Worm (Caenorhabditis elegans) whole organism, L3 larva: Measurements from ENCODE around the gene F40E10.5.

Source experiments
- R02D3.7 ChIP-seq: fragments of 150-350 bp; optimal IDR thresholded peaks from 2 replicates; lab custom pipeline; 2014; ENCODE audit warnings: missing biosample characterization, missing genetic modification characterization
- ZK546.5 ChIP-seq: sonication (generic microtip); optimal IDR thresholded peaks from 2 replicates; lab custom pipeline; 2017; ENCODE audit warnings: missing biosample characterization, missing genetic modification characterization
- ceh-28 ChIP-seq: fragments of 150-350 bp; optimal IDR thresholded peaks from 2 replicates; lab custom pipeline; 2014; ENCODE audit warnings: missing biosample characterization, missing genetic modification reagents, missing genetic modification characterization
- ceh-82 ChIP-seq: fragments of 150-350 bp; optimal IDR thresholded peaks from 2 replicates; lab custom pipeline; 2014; ENCODE audit warnings: missing biosample characterization, missing genetic modification characterization
- ceh-9 ChIP-seq: sonication (generic microtip); optimal IDR thresholded peaks from 2 replicates; lab custom pipeline; 2018; ENCODE audit warnings: missing biosample characterization, missing genetic modification characterization
- egl-27 ChIP-seq: sonication (generic microtip); optimal IDR thresholded peaks from 4 replicates; lab custom pipeline; 2017; ENCODE audit warnings: missing biosample characterization, missing genetic modification reagents, missing genetic modification characterization
- egl-5 ChIP-seq: fragments of 150-350 bp; optimal IDR thresholded peaks from 2 replicates; lab custom pipeline; 2017; ENCODE audit warnings: missing biosample characterization, missing genetic modification reagents, missing genetic modification characterization, inconsistent platforms
- elt-1 ChIP-seq: fragments of 150-350 bp; optimal IDR thresholded peaks from 2 replicates; lab custom pipeline; 2014; ENCODE audit warnings: missing biosample characterization, missing genetic modification characterization
- elt-2 ChIP-seq: sonication (generic microtip); optimal IDR thresholded peaks from 2 replicates; lab custom pipeline; 2016; ENCODE audit warnings: missing genetic modification reagents, mild to moderate bottlenecking, missing genetic modification characterization, missing compliant biosample characterization
- elt-3 ChIP-seq, 3 experiments: fragments of 150-350 bp in 1 of 3; sonication (generic microtip) in 2 of 3; optimal IDR thresholded peaks; 2 replicates in 2 of 3; 4 replicates in 1 of 3; lab custom pipeline; 2014 to 2017; ENCODE audit warnings: missing biosample characterization in 3 of 3, missing genetic modification characterization in 3 of 3
- eor-1 ChIP-seq, 2 experiments: fragments of 150-350 bp; optimal IDR thresholded peaks; 2 replicates each; lab custom pipeline; 2014 to 2018; ENCODE audit warnings: missing biosample characterization in 2 of 2, missing genetic modification characterization in 2 of 2
- fkh-10 ChIP-seq: sonication (generic microtip); optimal IDR thresholded peaks from 2 replicates; lab custom pipeline; 2017; ENCODE audit warnings: missing biosample characterization, missing genetic modification reagents, missing genetic modification characterization
- fkh-2 ChIP-seq: fragments of 150-350 bp; optimal IDR thresholded peaks from 2 replicates; lab custom pipeline; 2014; ENCODE audit warnings: missing biosample characterization, missing genetic modification reagents, missing genetic modification characterization
- fos-1 ChIP-seq: fragments of 150-350 bp; optimal IDR thresholded peaks from 2 replicates; lab custom pipeline; 2014; ENCODE audit warnings: missing biosample characterization, missing genetic modification characterization
- hmg-11 ChIP-seq: sonication (generic microtip); optimal IDR thresholded peaks from 2 replicates; lab custom pipeline; 2016; ENCODE audit warnings: missing genetic modification characterization, missing compliant biosample characterization
- jun-1 ChIP-seq: fragments of 150-350 bp; optimal IDR thresholded peaks from 2 replicates; lab custom pipeline; 2014; ENCODE audit warnings: missing biosample characterization, missing genetic modification reagents, missing genetic modification characterization
- lin-15B ChIP-seq: fragments of 150-350 bp; optimal IDR thresholded peaks from 2 replicates; lab custom pipeline; 2014; ENCODE audit warnings: missing biosample characterization, missing genetic modification characterization
- lsy-12 ChIP-seq: sonication (generic microtip); optimal IDR thresholded peaks from 2 replicates; lab custom pipeline; 2016; ENCODE audit warnings: mild to moderate bottlenecking, missing genetic modification characterization, missing compliant biosample characterization
- mdl-1 ChIP-seq: fragments of 150-350 bp; optimal IDR thresholded peaks from 2 replicates; lab custom pipeline; 2014; ENCODE audit warnings: missing biosample characterization, missing genetic modification characterization
- mml-1 ChIP-seq: fragments of 150-350 bp; sonication (generic microtip); optimal IDR thresholded peaks from 3 replicates; lab custom pipeline; 2014; ENCODE audit warnings: missing biosample characterization, missing genetic modification characterization
- nfya-1 ChIP-seq: sonication (generic microtip); optimal IDR thresholded peaks from 2 replicates; lab custom pipeline; 2017; ENCODE audit warnings: missing genetic modification characterization, mild to moderate bottlenecking, missing compliant biosample characterization, antibody characterized with exemption, moderate library complexity; ENCODE audit not compliant: insufficient read depth
- nhr-11 ChIP-seq: fragments of 150-350 bp; optimal IDR thresholded peaks from 2 replicates; lab custom pipeline; 2014; ENCODE audit warnings: missing biosample characterization, missing genetic modification characterization
- nhr-23 ChIP-seq: fragments of 150-350 bp; optimal IDR thresholded peaks from 2 replicates; lab custom pipeline; 2014; ENCODE audit warnings: missing biosample characterization, missing genetic modification reagents, missing genetic modification characterization
- nhr-237 ChIP-seq: fragments of 150-350 bp; optimal IDR thresholded peaks from 2 replicates; lab custom pipeline; 2014; ENCODE audit warnings: missing biosample characterization, missing genetic modification characterization
- nhr-25 ChIP-seq: sonication (generic microtip); optimal IDR thresholded peaks from 2 replicates; lab custom pipeline; 2017; ENCODE audit warnings: missing biosample characterization, missing genetic modification characterization
- nhr-28 ChIP-seq: fragments of 150-350 bp; optimal IDR thresholded peaks from 2 replicates; lab custom pipeline; 2014; ENCODE audit warnings: missing biosample characterization, missing genetic modification characterization
- nhr-43 ChIP-seq: sonication (generic microtip); optimal IDR thresholded peaks from 2 replicates; lab custom pipeline; 2016; ENCODE audit warnings: mild to moderate bottlenecking, missing genetic modification characterization, missing compliant biosample characterization; ENCODE audit not compliant: poor library complexity, severe bottlenecking
- nhr-67 ChIP-seq: fragments of 150-350 bp; optimal IDR thresholded peaks from 2 replicates; lab custom pipeline; 2014; ENCODE audit warnings: missing biosample characterization, missing genetic modification characterization
- nhr-77 ChIP-seq: fragments of 150-350 bp; optimal IDR thresholded peaks from 2 replicates; lab custom pipeline; 2014; ENCODE audit warnings: missing biosample characterization, missing genetic modification characterization
- pha-4 ChIP-seq: fragments of 150-350 bp; optimal IDR thresholded peaks from 2 replicates; lab custom pipeline; 2014; ENCODE audit warnings: missing biosample characterization, missing genetic modification reagents, missing genetic modification characterization
- pqm-1 ChIP-seq: fragments of 150-350 bp; optimal IDR thresholded peaks from 2 replicates; lab custom pipeline; 2017; ENCODE audit warnings: missing biosample characterization, missing genetic modification characterization, inconsistent platforms
- skn-1 ChIP-seq: fragments of 150-350 bp; optimal IDR thresholded peaks from 2 replicates; lab custom pipeline; 2014; ENCODE audit warnings: missing biosample characterization, missing genetic modification characterization
- snpc-4 ChIP-seq: fragments of 150-350 bp; optimal IDR thresholded peaks from 2 replicates; lab custom pipeline; 2014; ENCODE audit warnings: missing biosample characterization, missing genetic modification characterization
- tbx-2 ChIP-seq: sonication (generic microtip); optimal IDR thresholded peaks from 2 replicates; lab custom pipeline; 2016; ENCODE audit warnings: mild to moderate bottlenecking, missing genetic modification characterization, missing compliant biosample characterization
- unc-39 ChIP-seq: sonication (generic microtip); optimal IDR thresholded peaks from 4 replicates; lab custom pipeline; 2017; ENCODE audit warnings: missing biosample characterization, missing genetic modification characterization
- unc-62 ChIP-seq: fragments of 150-350 bp; sonication (generic microtip); optimal IDR thresholded peaks from 4 replicates; lab custom pipeline; 2014; ENCODE audit warnings: missing biosample characterization, missing genetic modification reagents, missing genetic modification characterization
- zag-1 ChIP-seq: fragments of 150-350 bp; optimal IDR thresholded peaks from 2 replicates; lab custom pipeline; 2014; ENCODE audit warnings: missing biosample characterization, missing genetic modification characterization
- ztf-11 ChIP-seq: fragments of 150-350 bp; optimal IDR thresholded peaks from 2 replicates; lab custom pipeline; 2014; ENCODE audit warnings: missing biosample characterization, missing genetic modification characterization
- ztf-4 ChIP-seq: fragments of 150-350 bp; optimal IDR thresholded peaks from 2 replicates; lab custom pipeline; 2014; ENCODE audit warnings: missing biosample characterization, missing genetic modification characterization

Gene F40E10.5

DNA sequence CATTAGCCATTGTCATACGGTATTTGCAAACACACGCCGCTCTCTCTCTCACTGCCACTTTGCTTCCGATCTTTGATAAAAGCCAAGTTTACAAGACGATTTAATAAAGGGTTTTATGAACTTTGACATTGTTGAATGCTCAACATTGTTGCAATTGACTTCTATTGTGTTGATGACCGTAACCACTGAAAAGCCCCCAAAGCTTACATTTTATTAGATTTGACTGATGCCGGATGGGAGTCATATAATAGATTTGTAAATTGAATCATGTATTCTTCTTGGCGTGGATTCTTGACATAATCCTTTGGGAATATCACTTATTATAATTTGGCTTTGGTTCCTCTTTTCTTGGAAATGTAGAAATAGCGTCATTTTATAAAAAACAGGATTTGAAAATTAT lies 5.7 kb upstream of the F40E10.5 start:
- no peak for TF ChIP-seq lin-15B
- TF ChIP-seq skn-1 (tag; lab: Kevin White, UChicago) = no peak
- no peak for TF ChIP-seq ceh-9 (tag; lab: Kevin White, UChicago)
- no peak for TF ChIP-seq nhr-23 (tag; lab: Kevin White, UChicago)
- no peak for TF ChIP-seq mml-1
- no peak for TF ChIP-seq unc-62 (GFP tag; lab: Kevin White, UChicago)
- no peak for TF ChIP-seq nhr-77 (tag; lab: Kevin White, UChicago)
- no peak for TF ChIP-seq mdl-1
- TF ChIP-seq ZK546.5 (tag; lab: Kevin White, UChicago) = no peak
- TF ChIP-seq jun-1 (tag; lab: Kevin White, UChicago) = no peak
- no peak for TF ChIP-seq ztf-11 (tag; lab: Kevin White, UChicago)
- no peak for TF ChIP-seq ztf-4 (tag; lab: Kevin White, UChicago)
- TF ChIP-seq ceh-82 (tag; lab: Kevin White, UChicago) = no peak
- no peak for TF ChIP-seq tbx-2
- no peak for TF ChIP-seq nhr-67 (tag; lab: Kevin White, UChicago)
- no peak for TF ChIP-seq zag-1 (tag; lab: Kevin White, UChicago)

DNA sequence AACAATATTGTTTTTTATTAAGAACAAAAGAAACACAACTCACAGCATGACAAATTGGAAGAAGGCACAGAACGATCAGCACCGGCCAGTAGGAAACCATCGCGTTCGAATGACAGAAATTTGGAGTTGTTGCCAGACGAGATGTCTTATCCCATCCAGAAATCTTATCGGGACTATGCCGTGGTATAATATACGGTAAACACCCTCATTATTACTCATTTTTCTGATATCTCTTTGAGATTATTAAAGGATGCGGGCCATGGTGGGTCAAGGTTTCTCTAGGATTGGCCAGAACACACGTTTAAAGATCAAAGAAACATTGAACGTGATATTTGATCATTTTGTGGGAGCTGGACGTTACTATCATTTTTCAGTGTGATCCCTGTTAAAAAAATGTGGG lies 1.7 kb upstream of the F40E10.5 start, which contains the start of gene hch-1:
hch-1 (minus strand) TSS at position 112 of the 400 bp plus-strand sequence.
- TF ChIP-seq fkh-2 (tag; lab: Kevin White, UChicago) (no peak), zag-1 (tag; lab: Kevin White, UChicago) (no peak), nhr-25 (tag; lab: Kevin White, UChicago) (no peak), snpc-4 (tag; lab: Kevin White, UChicago) (no peak), elt-2 (tag; lab: Kevin White, UChicago) (no peak), nhr-11 (no peak), nhr-28 (no peak), egl-27 (no peak), ztf-4 (tag; lab: Kevin White, UChicago) (no peak), nfya-1 (tag; lab: Kevin White, UChicago) (no peak), pha-4 (no peak)
- TF ChIP-seq, all 47 proteins: peak for 0

DNA sequence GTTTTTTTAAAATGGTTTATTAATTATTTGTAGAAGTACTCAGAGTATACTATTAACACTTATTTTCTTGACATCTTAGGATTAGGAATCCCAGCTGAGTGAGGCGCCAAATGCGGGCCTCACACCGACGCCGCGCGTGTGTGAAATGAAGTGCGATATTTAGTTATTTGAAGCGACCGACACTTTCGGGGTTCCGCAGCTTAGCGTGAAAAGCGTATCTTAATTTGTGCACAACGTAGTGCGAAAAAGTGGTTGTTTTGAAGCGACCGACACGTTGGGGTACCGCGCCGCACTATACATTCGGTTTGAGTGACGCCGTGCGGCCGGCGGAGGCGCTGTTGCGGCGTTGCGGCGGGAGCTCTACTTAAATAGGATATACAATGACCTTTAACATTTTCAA lies 3.3 kb downstream of the F40E10.5 start:
- TF ChIP-seq egl-5 (no peak), ztf-4 (tag; lab: Kevin White, UChicago) (no peak), snpc-4 (tag; lab: Kevin White, UChicago) (no peak), mdl-1 (no peak), nhr-28 (no peak), ceh-9 (tag; lab: Kevin White, UChicago) (no peak), ceh-28 (no peak), nhr-67 (tag; lab: Kevin White, UChicago) (no peak), nhr-77 (tag; lab: Kevin White, UChicago) (no peak)

DNA sequence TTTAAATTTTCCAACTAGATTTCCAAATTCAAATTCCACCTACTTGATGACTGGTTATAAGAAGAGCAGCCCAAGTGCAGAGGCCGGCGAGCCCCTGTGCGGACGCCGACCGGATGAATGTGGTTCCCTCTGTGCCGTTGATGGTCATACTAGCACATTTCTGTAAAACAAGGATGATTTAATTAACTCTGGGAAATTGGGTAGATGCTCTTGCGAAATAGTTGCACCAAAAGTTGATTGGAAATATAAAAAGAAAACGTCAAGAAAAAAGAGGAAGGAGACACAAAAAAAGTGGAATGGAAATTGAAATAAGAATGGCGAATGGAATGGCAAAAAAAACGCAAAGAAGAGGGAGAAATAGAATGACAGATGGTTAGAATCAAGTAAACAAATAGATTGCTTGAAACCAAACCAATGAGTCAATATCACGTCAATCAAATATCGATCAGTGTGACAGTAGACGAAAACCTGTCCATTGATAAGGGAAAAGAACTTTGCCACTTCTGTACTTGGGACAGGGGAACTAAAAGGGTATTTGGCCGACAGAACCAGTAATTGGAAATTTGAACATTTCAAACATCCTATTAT lies 5.2 kb downstream of the F40E10.5 start, which contains the start of gene tmem-184:
tmem-184 (minus strand) TSS at position 164 of the 588 bp plus-strand sequence.
- TF ChIP-seq ZK546.5 (tag; lab: Kevin White, UChicago) = no peak
- peak; percentile 43 for TF ChIP-seq nfya-1 (tag; lab: Kevin White, UChicago)
- TF ChIP-seq ceh-28 = peak; percentile 62
- TF ChIP-seq nhr-67 (tag; lab: Kevin White, UChicago) = no peak
- TF ChIP-seq unc-39 (tag; lab: Kevin White, UChicago) = no peak
- no peak for TF ChIP-seq jun-1 (tag; lab: Kevin White, UChicago)
- TF ChIP-seq fos-1 (tag; lab: Kevin White, UChicago) = no peak
- TF ChIP-seq pha-4 = peak; percentile 52
- TF ChIP-seq nhr-237 (tag; lab: Kevin White, UChicago) = no peak
- no peak for TF ChIP-seq nhr-77 (tag; lab: Kevin White, UChicago)
- no peak for TF ChIP-seq zag-1 (tag; lab: Kevin White, UChicago)
- TF ChIP-seq mdl-1 = no peak
- TF ChIP-seq hmg-11 = peak; percentile 27
- TF ChIP-seq skn-1 (tag; lab: Kevin White, UChicago) = no peak
- TF ChIP-seq elt-1 (tag; lab: Kevin White, UChicago) = no peak
- TF ChIP-seq pqm-1 (tag; lab: Kevin White, UChicago) = peak; percentile 68
- TF ChIP-seq nhr-25 (tag; lab: Kevin White, UChicago) = peak; percentile 20
- TF ChIP-seq nhr-43 (tag; lab: Kevin White, UChicago) = peak; percentile 26
- peak; percentile 21 for TF ChIP-seq nhr-23 (tag; lab: Kevin White, UChicago)
- TF ChIP-seq R02D3.7 (tag; lab: Kevin White, UChicago) = no peak
- no peak for TF ChIP-seq eor-1 (tag; optimal IDR thresholded peaks at IDR 0.05; lab: Kevin White, UChicago)
- peak; percentile 82 for TF ChIP-seq elt-2 (tag; lab: Kevin White, UChicago)
- TF ChIP-seq fkh-10 (GFP tag; lab: Kevin White, UChicago) = no peak
- TF ChIP-seq elt-3 (tag; optimal IDR thresholded peaks at IDR 0.05; lab: Kevin White, UChicago) = peak in 1 of 3 experiments; percentile 21
- TF ChIP-seq lsy-12 (tag; lab: Kevin White, UChicago) = no peak
- TF ChIP-seq unc-62 (GFP tag; lab: Kevin White, UChicago) = no peak
